Fruit fly (Drosophila melanogaster): ENCODE measurements around the gene CG34269.

Gene CG34269

DNA sequence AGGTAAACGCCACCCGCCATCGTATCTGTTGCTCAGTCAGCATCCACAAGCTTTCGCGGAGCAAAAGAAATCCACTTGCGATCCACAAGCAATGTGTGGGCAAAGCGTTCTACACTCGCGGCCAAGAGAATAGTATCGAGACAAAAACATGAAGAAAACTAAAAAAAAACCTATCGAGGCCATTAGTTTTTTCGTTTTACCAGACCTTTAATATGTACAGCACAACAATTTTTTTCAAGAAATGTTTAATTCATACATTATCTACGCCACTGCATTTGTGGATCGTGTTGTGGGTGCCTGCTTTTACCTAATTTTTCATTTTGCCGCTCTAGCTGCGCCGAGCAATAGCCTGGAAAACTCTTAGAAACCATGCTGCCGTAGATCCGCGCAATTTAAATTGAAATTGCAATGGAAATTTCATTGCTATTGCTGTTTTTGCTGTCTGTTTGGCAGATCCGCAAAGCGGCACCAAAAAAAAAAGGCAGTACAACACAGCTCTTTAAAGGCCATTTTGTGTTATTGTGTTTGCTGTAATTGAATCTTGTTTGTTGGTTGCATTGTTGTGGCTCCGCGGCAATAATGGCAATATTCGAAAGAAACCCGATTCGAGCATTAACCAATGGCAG lies 35.0 kb downstream of the CG34269 start:
- TF ChIP-seq Sox15 (GFP tag; optimal IDR thresholded peaks at IDR 0.05) (peak; percentile 5), CG8632 (GFP tag; optimal IDR thresholded peaks at IDR 0.05) (peak; percentile 28), CG31627 (GFP tag; optimal IDR thresholded peaks at IDR 0.05) (peak; percentile 35), CG10631 (GFP tag; optimal IDR thresholded peaks at IDR 0.05) (peak; percentile 30), CG1621 (tag; optimal IDR thresholded peaks at IDR 0.05) (no peak), CG11902 (GFP tag; optimal IDR thresholded peaks at IDR 0.05) (peak; percentile 50), esn (GFP tag; optimal IDR thresholded peaks at IDR 0.05) (peak; percentile 6), vri (GFP tag; optimal IDR thresholded peaks at IDR 0.05) (no peak), pdm3 (GFP tag; optimal IDR thresholded peaks at IDR 0.05) (peak; percentile 66), CG3032 (tag; optimal IDR thresholded peaks at IDR 0.05) (no peak), CG3919 (GFP tag; optimal IDR thresholded peaks at IDR 0.05) (peak; percentile 63), fd85E (GFP tag; optimal IDR thresholded peaks at IDR 0.05) (no peak), CG6792 (GFP tag; optimal IDR thresholded peaks at IDR 0.05) (peak; percentile 42), salr (GFP tag; optimal IDR thresholded peaks at IDR 0.05) (peak; percentile 2 to 58), CG10669 (GFP tag; optimal IDR thresholded peaks at IDR 0.05) (no peak), Smox (GFP tag; optimal IDR thresholded peaks at IDR 0.05) (peak; percentile 27), Eip75B (GFP tag; optimal IDR thresholded peaks at IDR 0.05) (no peak), dsx (GFP tag; optimal IDR thresholded peaks at IDR 0.05; ENCODE audit: poor library complexity, severe bottlenecking) (no peak), Blimp-1 (GFP tag; optimal IDR thresholded peaks at IDR 0.05) (peak; percentile 7), Gug (GFP tag; IDR thresholded peaks at IDR 0.05) (peak; percentile 80), CG6276 (GFP tag; optimal IDR thresholded peaks at IDR 0.05) (peak; percentile 93), Sox14 (GFP tag; optimal IDR thresholded peaks at IDR 0.05) (peak; percentile 46), ss (GFP tag; optimal IDR thresholded peaks at IDR 0.05) (peak in 1 of 2 experiments; percentile 24), CG7368 (GFP tag; optimal IDR thresholded peaks at IDR 0.05) (peak; percentile 0), Hr38 (GFP tag; optimal IDR thresholded peaks at IDR 0.05) (no peak), acj6 (GFP tag; optimal IDR thresholded peaks at IDR 0.05) (peak; percentile 60), CG8119 (GFP tag; IDR thresholded peaks at IDR 0.05) (peak; percentile 88), achi (GFP tag; optimal IDR thresholded peaks at IDR 0.05) (peak; percentile 64), Sox102F (GFP tag; optimal IDR thresholded peaks at IDR 0.05) (no peak), Hr39 (GFP tag; optimal IDR thresholded peaks at IDR 0.05) (peak; percentile 33), CG6808 (GFP tag; optimal IDR thresholded peaks at IDR 0.05) (peak; percentile 52), Eip78C (GFP tag) (peak; percentile 92), CG6163 (GFP tag; IDR thresholded peaks at IDR 0.05) (peak; percentile 89), Ets96B (tag; optimal IDR thresholded peaks at IDR 0.05) (peak; percentile 27), net (GFP tag; optimal IDR thresholded peaks at IDR 0.05) (peak; percentile 72), topi (GFP tag; optimal IDR thresholded peaks at IDR 0.05) (peak; percentile 47), CG32006 (GFP tag; optimal IDR thresholded peaks at IDR 0.05) (peak; percentile 85), CG34406 (GFP tag; optimal IDR thresholded peaks at IDR 0.05) (peak; percentile 20), Met (GFP tag; optimal IDR thresholded peaks at IDR 0.05) (peak; percentile 40), CG9139 (GFP tag; optimal IDR thresholded peaks at IDR 0.05) (no peak), fkh (GFP tag; optimal IDR thresholded peaks at IDR 0.05) (no peak), Lpt (GFP tag; optimal IDR thresholded peaks at IDR 0.05) (peak; percentile 71), cyc (GFP tag; optimal IDR thresholded peaks at IDR 0.05) (peak; percentile 21), fd59A (GFP tag; optimal IDR thresholded peaks at IDR 0.05) (no peak), CG16779 (tag; optimal IDR thresholded peaks at IDR 0.05) (peak; percentile 47), CG15336 (GFP tag; IDR thresholded peaks at IDR 0.05) (peak; percentile 92), OdsH (GFP tag; optimal IDR thresholded peaks at IDR 0.05) (peak; percentile 71), Hr4 (GFP tag; optimal IDR thresholded peaks at IDR 0.05) (peak; percentile 81), dac (GFP tag; optimal IDR thresholded peaks at IDR 0.05) (peak; percentile 54), CG11762 (GFP tag; optimal IDR thresholded peaks at IDR 0.05; ENCODE audit: insufficient read depth) (peak; percentile 61), CG6854 (GFP tag; optimal IDR thresholded peaks at IDR 0.05) (no peak)

All from whole organism, prepupa.